Worm (Caenorhabditis elegans): ENCODE results near the gene math-19.

DNA sequence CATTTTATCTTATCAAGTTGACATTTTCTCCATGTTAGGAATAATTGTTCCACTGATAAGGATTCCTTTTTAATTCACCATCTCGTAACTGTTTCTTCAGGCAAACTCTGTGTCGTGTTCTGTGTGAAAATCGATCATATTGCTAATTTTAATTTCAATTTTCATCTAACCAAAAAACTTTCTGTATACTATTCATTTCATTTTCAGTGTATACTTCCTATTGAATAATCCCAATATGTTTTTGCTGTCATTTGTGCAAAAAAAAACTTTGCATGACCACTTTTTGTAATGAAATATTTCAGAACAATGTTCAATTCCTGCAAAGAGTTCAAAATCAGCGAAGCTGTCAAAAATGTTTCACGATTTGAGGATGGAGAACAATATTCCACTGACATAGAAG, 11.7 kb upstream of the math-19 start, which contains the start of gene Y16E11A.4:
- TF ChIP-seq ztf-23 (GFP tag; IDR thresholded peaks at IDR 0.05) (no peak), flt-1 (GFP tag; IDR thresholded peaks at IDR 0.05) (no peak), klf-2 (GFP tag; conservative IDR thresholded peaks at IDR 0.05) (no peak), tab-1 (GFP tag; IDR thresholded peaks at IDR 0.05) (no peak), med-1 (GFP tag; optimal IDR thresholded peaks at IDR 0.05; ENCODE audit: insufficient read depth) (no peak), ref-1 (GFP tag; conservative IDR thresholded peaks at IDR 0.05) (no peak), ztf-29 (GFP tag; IDR thresholded peaks at IDR 0.05) (no peak)

Measured in whole organism, midembryonic.